Worm (Caenorhabditis elegans): ENCODE measurements around the gene cpar-1.

- TF ChIP-seq ZK546.5 (tag; optimal IDR thresholded peaks at IDR 0.05) = no peak
- no peak for TF ChIP-seq mdl-1 (tag; optimal IDR thresholded peaks at IDR 0.05)
- TF ChIP-seq nhr-11 (tag; optimal IDR thresholded peaks at IDR 0.05) = no peak
- TF ChIP-seq skn-1 (tag; optimal IDR thresholded peaks at IDR 0.05) = no peak
- TF ChIP-seq nhr-237 (tag; optimal IDR thresholded peaks at IDR 0.05) = no peak
- TF ChIP-seq nhr-129 (tag; optimal IDR thresholded peaks at IDR 0.05) = no peak
- no peak for TF ChIP-seq peb-1 (tag; optimal IDR thresholded peaks at IDR 0.05)
- TF ChIP-seq fos-1 (tag; optimal IDR thresholded peaks at IDR 0.05) = no peak
- TF ChIP-seq ceh-82 (tag; optimal IDR thresholded peaks at IDR 0.05) = no peak
- no peak for TF ChIP-seq F13H6.1 (tag; optimal IDR thresholded peaks at IDR 0.05)
- TF ChIP-seq ama-1 (optimal IDR thresholded peaks at IDR 0.05) = no peak
- TF ChIP-seq zag-1 (tag; optimal IDR thresholded peaks at IDR 0.05) = no peak
Measured at ce11 chrIII:9401036-9401435, 32.8 kb upstream of the cpar-1 start, which contains the start of gene nlp-48.

Data from whole organism, L2 larva.